Fruit fly (Drosophila melanogaster): Measurements from ENCODE around the gene nAChRalpha6.

Gene nAChRalpha6

DNA sequence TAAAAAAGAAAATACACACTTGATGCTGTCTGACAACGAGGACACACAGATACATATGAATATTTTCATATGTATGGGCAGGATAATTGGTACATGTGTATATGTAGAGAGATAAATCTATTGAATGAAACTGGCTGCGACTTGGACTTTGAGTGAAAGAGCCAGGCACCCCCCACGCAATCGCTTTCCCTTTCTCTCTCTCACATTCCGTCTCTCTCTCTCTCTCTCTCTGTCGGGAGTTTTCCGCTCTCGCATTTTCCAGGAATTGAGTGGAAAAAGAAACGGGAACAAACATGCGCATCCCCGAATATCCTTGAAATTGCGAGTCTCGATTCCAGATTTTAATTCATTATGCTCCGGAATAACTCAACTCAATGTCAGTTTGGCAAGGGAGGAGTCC lies 22.6 kb downstream of the nAChRalpha6 start:
- no peak for TF ChIP-seq dsf (GFP tag; optimal IDR thresholded peaks at IDR 0.05; ENCODE audit: borderline replicate concordance)
- no peak for TF ChIP-seq GATAd (GFP tag; optimal IDR thresholded peaks at IDR 0.05)
- TF ChIP-seq Sp1 (GFP tag; optimal IDR thresholded peaks at IDR 0.05): no peak
- TF ChIP-seq Hnf4 (GFP tag; optimal IDR thresholded peaks at IDR 0.05): no peak
- no peak for TF ChIP-seq sv (GFP tag; optimal IDR thresholded peaks at IDR 0.05)
- no peak for TF ChIP-seq ey (GFP tag; optimal IDR thresholded peaks at IDR 0.05)
- TF ChIP-seq N (GFP tag; optimal IDR thresholded peaks at IDR 0.05): no peak
- no peak for TF ChIP-seq h (GFP tag; optimal IDR thresholded peaks at IDR 0.05)
- TF ChIP-seq br (GFP tag; optimal IDR thresholded peaks at IDR 0.05): no peak
- no peak for TF ChIP-seq dl (GFP tag; optimal IDR thresholded peaks at IDR 0.05; ENCODE audit: insufficient read depth in 1 of 2, partially characterized antibody in 2 of 2)
- no peak for TF ChIP-seq usp (GFP tag; optimal IDR thresholded peaks at IDR 0.05)
- TF ChIP-seq foxo (GFP tag; optimal IDR thresholded peaks at IDR 0.05): no peak
- TF ChIP-seq Rel (GFP tag; optimal IDR thresholded peaks at IDR 0.05): no peak
- no peak for TF ChIP-seq Rel (tag; optimal IDR thresholded peaks at IDR 0.05)

- TF ChIP-seq Mio (GFP tag; optimal IDR thresholded peaks at IDR 0.05) (no peak), foxo (GFP tag; optimal IDR thresholded peaks at IDR 0.05) (no peak), woc (GFP tag; optimal IDR thresholded peaks at IDR 0.05) (no peak), Jra (GFP tag; optimal IDR thresholded peaks at IDR 0.05) (no peak), rgr (GFP tag; optimal IDR thresholded peaks at IDR 0.05) (no peak), Abd-B (GFP tag; optimal IDR thresholded peaks at IDR 0.05) (no peak), dl (GFP tag; optimal IDR thresholded peaks at IDR 0.05; ENCODE audit: insufficient read depth in 1 of 2, partially characterized antibody in 2 of 2) (no peak), sage (GFP tag; optimal IDR thresholded peaks at IDR 0.05) (no peak), tai (GFP tag; optimal IDR thresholded peaks at IDR 0.05) (no peak), Myc (optimal IDR thresholded peaks at IDR 0.05) (no peak), CG32264 (GFP tag; optimal IDR thresholded peaks at IDR 0.05) (no peak), Dif (GFP tag; optimal IDR thresholded peaks at IDR 0.05; ENCODE audit: partially characterized antibody) (no peak)
Observed at dm6 chr2L:9862964-9863363, 23.1 kb downstream of the nAChRalpha6 start.

- TF ChIP-seq GATAd (GFP tag; optimal IDR thresholded peaks at IDR 0.05) (no peak), psq (GFP tag; optimal IDR thresholded peaks at IDR 0.05) (no peak), Dfd (GFP tag; optimal IDR thresholded peaks at IDR 0.05) (no peak), usp (GFP tag; optimal IDR thresholded peaks at IDR 0.05) (no peak), Sp1 (GFP tag; optimal IDR thresholded peaks at IDR 0.05) (no peak)
Observed at dm6 chr2L:9850788-9851187, 35.3 kb downstream of the nAChRalpha6 start.

DNA sequence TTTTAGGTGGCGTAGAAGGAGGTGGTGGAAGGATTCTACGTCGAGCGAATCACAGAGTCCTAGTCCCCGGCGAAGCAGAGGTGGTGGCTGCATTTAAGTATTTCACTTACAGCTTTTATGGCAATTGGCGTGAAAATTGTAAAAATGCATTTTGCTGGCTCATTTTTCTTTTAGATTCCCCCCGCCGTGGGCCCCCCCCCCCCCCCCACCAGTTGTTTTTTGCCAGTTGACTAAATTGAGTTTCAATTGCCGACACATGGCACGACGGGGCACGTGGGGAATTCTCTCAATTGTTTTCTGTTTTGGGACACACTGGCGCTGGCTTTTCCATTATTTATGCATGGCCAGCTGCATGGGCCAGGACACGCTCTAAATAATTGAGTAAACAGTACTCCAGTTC lies 49.3 kb downstream of the nAChRalpha6 start:
- TF ChIP-seq GATAd (GFP tag; optimal IDR thresholded peaks at IDR 0.05) (no peak), Hr83 (GFP tag; optimal IDR thresholded peaks at IDR 0.05; ENCODE audit: poor library complexity, severe bottlenecking) (no peak), Dfd (GFP tag; optimal IDR thresholded peaks at IDR 0.05) (peak; percentile 98)

- TF ChIP-seq sv (GFP tag; optimal IDR thresholded peaks at IDR 0.05) (no peak), Jra (GFP tag; optimal IDR thresholded peaks at IDR 0.05) (peak; percentile 0), pan (optimal IDR thresholded peaks at IDR 0.05) (no peak), CrebA (GFP tag; optimal IDR thresholded peaks at IDR 0.05; ENCODE audit: borderline replicate concordance) (no peak), Sp1 (GFP tag; optimal IDR thresholded peaks at IDR 0.05) (peak; percentile 49), tai (GFP tag; optimal IDR thresholded peaks at IDR 0.05) (peak; percentile 39), lola (GFP tag; optimal IDR thresholded peaks at IDR 0.05) (no peak), HLH106 (tag; optimal IDR thresholded peaks at IDR 0.05) (peak; percentile 64), rgr (GFP tag; optimal IDR thresholded peaks at IDR 0.05) (peak; percentile 66), br (GFP tag; optimal IDR thresholded peaks at IDR 0.05) (peak; percentile 67), fru (GFP tag; optimal IDR thresholded peaks at IDR 0.05) (peak; percentile 67), dsf (GFP tag; optimal IDR thresholded peaks at IDR 0.05; ENCODE audit: borderline replicate concordance) (no peak), psq (GFP tag; optimal IDR thresholded peaks at IDR 0.05) (no peak), Hr83 (GFP tag; optimal IDR thresholded peaks at IDR 0.05; ENCODE audit: poor library complexity, severe bottlenecking) (no peak), CG9705 (GFP tag; optimal IDR thresholded peaks at IDR 0.05) (peak; percentile 15), N (GFP tag; optimal IDR thresholded peaks at IDR 0.05) (no peak), Dfd (GFP tag; optimal IDR thresholded peaks at IDR 0.05) (no peak), jim (GFP tag; optimal IDR thresholded peaks at IDR 0.05) (no peak), Dif (GFP tag; optimal IDR thresholded peaks at IDR 0.05; ENCODE audit: partially characterized antibody) (no peak), Rel (GFP tag; optimal IDR thresholded peaks at IDR 0.05) (no peak), Rel (tag; optimal IDR thresholded peaks at IDR 0.05) (no peak), CG32264 (GFP tag; optimal IDR thresholded peaks at IDR 0.05) (no peak), Mio (GFP tag; optimal IDR thresholded peaks at IDR 0.05) (no peak), ey (GFP tag; optimal IDR thresholded peaks at IDR 0.05) (peak; percentile 66), dl (GFP tag; optimal IDR thresholded peaks at IDR 0.05; ENCODE audit: insufficient read depth in 1 of 2, partially characterized antibody in 2 of 2) (no peak), Hr78 (GFP tag; optimal IDR thresholded peaks at IDR 0.05) (no peak), dmrt93B (GFP tag; optimal IDR thresholded peaks at IDR 0.05) (no peak), GATAd (GFP tag; optimal IDR thresholded peaks at IDR 0.05) (no peak), Vsx2 (GFP tag; optimal IDR thresholded peaks at IDR 0.05; ENCODE audit: partially characterized antibody) (no peak), brk (GFP tag; optimal IDR thresholded peaks at IDR 0.05) (no peak), OdsH (GFP tag; optimal IDR thresholded peaks at IDR 0.05) (peak; percentile 44), usp (GFP tag; optimal IDR thresholded peaks at IDR 0.05) (no peak), Hnf4 (GFP tag; optimal IDR thresholded peaks at IDR 0.05) (peak; percentile 37), sage (GFP tag; optimal IDR thresholded peaks at IDR 0.05) (no peak), Abd-B (GFP tag; optimal IDR thresholded peaks at IDR 0.05) (no peak), woc (GFP tag; optimal IDR thresholded peaks at IDR 0.05) (peak; percentile 33)
Observed at dm6 chr2L:9828867-9829266, 57.2 kb downstream of the nAChRalpha6 start.

Data from whole organism, wandering third instar larva.